Worm (Caenorhabditis elegans): ENCODE measurements around the gene ceh-100.

The ceh-100 gene

DNA sequence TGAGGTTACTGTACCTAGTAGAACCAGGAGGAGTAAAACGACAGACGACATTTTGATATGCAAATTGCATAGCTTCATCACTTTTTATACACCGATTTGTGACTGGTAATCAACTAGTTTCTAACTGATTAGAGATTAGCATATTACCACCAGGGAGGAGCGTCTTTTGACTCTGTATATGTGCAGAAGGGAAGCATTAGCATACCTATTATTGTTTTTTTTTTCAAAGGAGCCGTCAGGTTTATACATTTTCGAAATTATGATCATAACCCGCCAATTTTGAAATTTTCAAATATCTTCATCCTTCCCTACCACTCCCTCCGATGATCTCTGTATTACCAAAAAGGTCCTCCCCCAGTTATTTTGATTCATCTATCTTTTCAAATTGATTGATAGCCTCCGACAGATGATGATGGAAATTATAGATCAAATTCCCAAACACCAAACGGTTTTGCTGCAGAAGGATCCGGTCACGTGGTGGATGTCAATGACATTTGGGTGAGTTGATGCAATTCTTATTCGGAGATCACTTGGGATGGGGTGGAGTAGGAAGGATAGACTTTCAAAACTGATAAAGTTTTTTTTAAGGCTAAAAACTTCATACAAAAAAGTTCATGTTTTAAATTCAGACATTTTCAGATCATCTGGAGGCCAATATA lies 18.6 kb upstream of the ceh-100 start, which contains the start of gene nspe-8 (continued):
- TF ChIP-seq zag-1 (tag; optimal IDR thresholded peaks at IDR 0.05): no peak
- TF ChIP-seq swsn-7 (tag; optimal IDR thresholded peaks at IDR 0.05): no peak
- peak; percentile 24 for TF ChIP-seq lin-39 (tag; optimal IDR thresholded peaks at IDR 0.05)
- TF ChIP-seq rnt-1 (tag; optimal IDR thresholded peaks at IDR 0.05): no peak
- TF ChIP-seq lsy-2 (tag; optimal IDR thresholded peaks at IDR 0.05): no peak
- TF ChIP-seq C16A3.4 (tag; optimal IDR thresholded peaks at IDR 0.05): no peak
- no peak for TF ChIP-seq efl-1 (optimal IDR thresholded peaks at IDR 0.05)
- TF ChIP-seq efl-1 (GFP tag; optimal IDR thresholded peaks at IDR 0.05 in 1 of 2): peak in 1 of 2 experiments; percentile 81
- TF ChIP-seq fkh-4 (tag; optimal IDR thresholded peaks at IDR 0.05; ENCODE audit: borderline replicate concordance): no peak
- no peak for TF ChIP-seq nhr-77 (tag; optimal IDR thresholded peaks at IDR 0.05)
- peak; percentile 81 for TF ChIP-seq nhr-71 (tag; optimal IDR thresholded peaks at IDR 0.05)
- no peak for TF ChIP-seq unc-130 (tag; optimal IDR thresholded peaks at IDR 0.05)
- no peak for TF ChIP-seq mep-1 (tag; optimal IDR thresholded peaks at IDR 0.05)
- TF ChIP-seq sup-37 (GFP tag; optimal IDR thresholded peaks at IDR 0.05): no peak
- no peak for TF ChIP-seq pag-3 (tag; optimal IDR thresholded peaks at IDR 0.05; ENCODE audit: borderline replicate concordance, insufficient read depth)
- no peak for TF ChIP-seq ceh-63 (GFP tag; optimal IDR thresholded peaks at IDR 0.05)
- TF ChIP-seq tbx-2 (tag; optimal IDR thresholded peaks at IDR 0.05): peak; percentile 77
- peak; percentile 63 for TF ChIP-seq nhr-90 (tag; optimal IDR thresholded peaks at IDR 0.05; ENCODE audit: poor library complexity)
- no peak for TF ChIP-seq ets-5 (GFP tag; IDR thresholded peaks at IDR 0.05)
- TF ChIP-seq snu-23 (GFP tag; optimal IDR thresholded peaks at IDR 0.05): peak; percentile 63
- TF ChIP-seq lir-3 (tag; optimal IDR thresholded peaks at IDR 0.05; ENCODE audit: poor library complexity): no peak
- TF ChIP-seq dpl-1 (GFP tag; optimal IDR thresholded peaks at IDR 0.05): peak in 1 of 3 experiments; percentile 34
- TF ChIP-seq mef-2 (tag; optimal IDR thresholded peaks at IDR 0.05): no peak
- TF ChIP-seq nhr-84 (tag; optimal IDR thresholded peaks at IDR 0.05): no peak
- TF ChIP-seq egl-27 (tag; optimal IDR thresholded peaks at IDR 0.05): no peak
- TF ChIP-seq nhr-85 (tag): peak; percentile 97
- TF ChIP-seq hlh-17 (GFP tag; optimal IDR thresholded peaks at IDR 0.05; ENCODE audit: borderline replicate concordance): no peak
- no peak for TF ChIP-seq ces-1 (GFP tag; optimal IDR thresholded peaks at IDR 0.05)
- no peak for TF ChIP-seq hlh-4 (tag; optimal IDR thresholded peaks at IDR 0.05)
- TF ChIP-seq irx-1 (tag; optimal IDR thresholded peaks at IDR 0.05): no peak
- TF ChIP-seq grh-1 (GFP tag; IDR thresholded peaks at IDR 0.05): no peak
- peak in 5 of 6 experiments; percentile 60 to 86 (median 75) for TF ChIP-seq elt-3 (tag; optimal IDR thresholded peaks at IDR 0.05)
- TF ChIP-seq skn-1 (tag; optimal IDR thresholded peaks at IDR 0.05): no peak
- no peak for TF ChIP-seq snpc-4 (tag; optimal IDR thresholded peaks at IDR 0.05)
- TF ChIP-seq pax-3 (tag; optimal IDR thresholded peaks at IDR 0.05): no peak
- no peak for TF ChIP-seq mab-9 (GFP tag; IDR thresholded peaks at IDR 0.05)
- no peak for TF ChIP-seq lin-13 (GFP tag; optimal IDR thresholded peaks at IDR 0.05)

DNA sequence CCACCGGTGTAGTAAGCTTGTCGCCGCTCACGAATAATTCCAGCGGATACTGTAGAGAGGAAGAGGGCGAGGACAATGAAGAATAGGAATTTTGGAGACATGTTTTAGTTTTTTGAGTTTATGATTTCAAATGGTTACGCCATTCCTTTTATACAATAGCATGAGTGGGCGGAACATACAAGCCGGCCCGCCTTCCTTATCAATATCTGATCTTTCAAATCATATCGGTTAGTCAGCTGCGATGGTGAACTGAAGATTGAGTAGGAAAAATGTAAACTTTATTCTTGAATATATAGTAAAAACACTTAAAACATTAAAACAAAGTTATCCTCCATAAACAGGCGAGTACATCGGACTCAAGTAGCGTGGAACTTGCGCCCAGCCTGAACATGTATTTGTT lies 17.3 kb upstream of the ceh-100 start, which contains the start of gene nspe-1:
TSS of gene nspe-1 (minus strand) at position 101 of the 400 bp plus-strand sequence.
- TF ChIP-seq efl-1 (optimal IDR thresholded peaks at IDR 0.05): no peak
- TF ChIP-seq efl-1 (GFP tag; optimal IDR thresholded peaks at IDR 0.05 in 1 of 2): no peak
- no peak for TF ChIP-seq sup-37 (GFP tag; optimal IDR thresholded peaks at IDR 0.05)
- TF ChIP-seq pag-3 (tag; optimal IDR thresholded peaks at IDR 0.05; ENCODE audit: borderline replicate concordance, insufficient read depth): no peak
- no peak for TF ChIP-seq unc-30 (tag; optimal IDR thresholded peaks at IDR 0.05)
- TF ChIP-seq mab-9 (GFP tag; IDR thresholded peaks at IDR 0.05): no peak
- TF ChIP-seq vab-15 (tag; optimal IDR thresholded peaks at IDR 0.05): no peak
- TF ChIP-seq nhr-28 (tag; optimal IDR thresholded peaks at IDR 0.05): no peak
- no peak for TF ChIP-seq F16B12.6 (tag; optimal IDR thresholded peaks at IDR 0.05)
- no peak for TF ChIP-seq zag-1 (tag; optimal IDR thresholded peaks at IDR 0.05)
- TF ChIP-seq sptf-1 (tag; optimal IDR thresholded peaks at IDR 0.05): no peak
- no peak for TF ChIP-seq nhr-20 (tag; optimal IDR thresholded peaks at IDR 0.05)
- no peak for TF ChIP-seq mdl-1 (tag; optimal IDR thresholded peaks at IDR 0.05)
- no peak for TF ChIP-seq elt-2 (tag; optimal IDR thresholded peaks at IDR 0.05)

All from whole organism, L1 larva.